Worm (Caenorhabditis elegans): Measurements from ENCODE around the gene F59C12.3.

- TF ChIP-seq Y5F2A.4 (GFP tag; optimal IDR thresholded peaks at IDR 0.05) (no peak), ceh-20 (GFP tag; IDR thresholded peaks at IDR 0.05) (no peak), nhr-11 (tag; optimal IDR thresholded peaks at IDR 0.05) (no peak)
Measured at ce11 chrX:16625078-16625808, 15.9 kb upstream of the F59C12.3 start.
